Fruit fly (Drosophila melanogaster): Measurements from ENCODE around the gene alph.
A peak's percentile ranks its signal among the peaks of the same experiment; 100 is the strongest.

Gene alph

dm6 chr3R:29591481-29592138 lies at the start of gene alph:
alph (plus strand) TSS chr3R:29591831.
- TF ChIP-seq bowl (GFP tag; IDR thresholded peaks at IDR 0.05) = no peak
- TF ChIP-seq CG32767 (GFP tag; IDR thresholded peaks at IDR 0.05) = no peak; the same call in 1 of the 2 replicates
- peak; percentile 33 for TF ChIP-seq CG2678 (tag; optimal IDR thresholded peaks at IDR 0.05)
- no peak for TF ChIP-seq CG7271 (tag; optimal IDR thresholded peaks at IDR 0.05)
- no peak for TF ChIP-seq D19B (GFP tag; optimal IDR thresholded peaks at IDR 0.05)
- peak; percentile 11 for TF ChIP-seq scrt (GFP tag; optimal IDR thresholded peaks at IDR 0.05)
- TF ChIP-seq Scr (GFP tag; IDR thresholded peaks at IDR 0.05; ENCODE audit: partially characterized antibody) = peak; percentile 96
- peak; percentile 18 for TF ChIP-seq CG12942 (GFP tag; optimal IDR thresholded peaks at IDR 0.05)
- no peak for TF ChIP-seq trh (GFP tag; optimal IDR thresholded peaks at IDR 0.05)
- peak; percentile 50 for TF ChIP-seq Abd-B (GFP tag; optimal IDR thresholded peaks at IDR 0.05)
- no peak; the same call in 1 of the 3 replicates for TF ChIP-seq ci (GFP tag; IDR thresholded peaks at IDR 0.05)
- TF ChIP-seq usp (GFP tag; optimal IDR thresholded peaks at IDR 0.05) = no peak
- TF ChIP-seq dati (GFP tag; IDR thresholded peaks at IDR 0.05) = no peak
- TF ChIP-seq CG16779 (GFP tag; IDR thresholded peaks at IDR 0.05) = no peak
- TF ChIP-seq dmrt11E (tag; optimal IDR thresholded peaks at IDR 0.05) = peak; percentile 54
- TF ChIP-seq dm (GFP tag; optimal IDR thresholded peaks at IDR 0.05) = peak; percentile 64
- TF ChIP-seq ara (GFP tag; IDR thresholded peaks at IDR 0.05) = 0 out of 2 replicates have a peak, but pooled peaks have one; percentile 15
- peak; percentile 82 for TF ChIP-seq CG9932 (GFP tag; IDR thresholded peaks at IDR 0.05)
- TF ChIP-seq unc-4 (GFP tag; IDR thresholded peaks at IDR 0.05; ENCODE audit: partially characterized antibody) = peak; percentile 96
- TF ChIP-seq Sry-δ (GFP tag; optimal IDR thresholded peaks at IDR 0.05) = peak; percentile 98
- no peak for TF ChIP-seq gt (GFP tag; IDR thresholded peaks at IDR 0.05)
- TF ChIP-seq lov (optimal IDR thresholded peaks at IDR 0.05) = no peak
- no peak for TF ChIP-seq lov (GFP tag; IDR thresholded peaks at IDR 0.05)
- peak; percentile 15 for TF ChIP-seq CG9727 (GFP tag; optimal IDR thresholded peaks at IDR 0.05)
- peak; percentile 18 for TF ChIP-seq bigmax (GFP tag; optimal IDR thresholded peaks at IDR 0.05)
- TF ChIP-seq tup (GFP tag; optimal IDR thresholded peaks at IDR 0.05) = peak; percentile 0
- TF ChIP-seq CG18599 (GFP tag; optimal IDR thresholded peaks at IDR 0.05) = peak; percentile 57
- TF ChIP-seq CG7839 (tag; optimal IDR thresholded peaks at IDR 0.05) = peak; percentile 27
- peak; percentile 69 for TF ChIP-seq Rfx (GFP tag; IDR thresholded peaks at IDR 0.05)
- no peak for TF ChIP-seq prd (optimal IDR thresholded peaks at IDR 0.05)
- TF ChIP-seq prd (GFP tag; IDR thresholded peaks at IDR 0.05) = no peak
- peak; percentile 27 for TF ChIP-seq CG6854 (GFP tag; optimal IDR thresholded peaks at IDR 0.05)
- TF ChIP-seq cad (GFP tag; optimal IDR thresholded peaks at IDR 0.05) = no peak
- TF ChIP-seq zen2 (GFP tag; IDR thresholded peaks at IDR 0.05; ENCODE audit: partially characterized antibody) = peak; percentile 93
- TF ChIP-seq pfk (GFP tag; optimal IDR thresholded peaks at IDR 0.05) = no peak
- no peak for TF ChIP-seq br (optimal IDR thresholded peaks at IDR 0.05)
- peak; percentile 65; the same call in 1 of the 2 replicates for TF ChIP-seq Xrp1 (GFP tag; IDR thresholded peaks at IDR 0.05)
- peak; percentile 55 for TF ChIP-seq onecut (GFP tag; IDR thresholded peaks at IDR 0.05)
- no peak for TF ChIP-seq CG32772 (GFP tag; IDR thresholded peaks at IDR 0.05)
- TF ChIP-seq CG7928 (GFP tag; optimal IDR thresholded peaks at IDR 0.05) = no peak
- TF ChIP-seq CG6791 (GFP tag; IDR thresholded peaks at IDR 0.05; ENCODE audit: partially characterized antibody) = peak; percentile 99
- TF ChIP-seq CG10209 (GFP tag; optimal IDR thresholded peaks at IDR 0.05) = no peak
- peak; percentile 9 for TF ChIP-seq grn (GFP tag; optimal IDR thresholded peaks at IDR 0.05)
- no peak for TF ChIP-seq CG2889 (GFP tag; IDR thresholded peaks at IDR 0.05)
- no peak for TF ChIP-seq luna (GFP tag; optimal IDR thresholded peaks at IDR 0.05)
- TF ChIP-seq CG13775 (GFP tag; optimal IDR thresholded peaks at IDR 0.05) = peak; percentile 17
- no peak for TF ChIP-seq CG8281 (tag; optimal IDR thresholded peaks at IDR 0.05)
- no peak for TF ChIP-seq CG1233 (GFP tag; optimal IDR thresholded peaks at IDR 0.05)
- TF ChIP-seq sr (GFP tag; IDR thresholded peaks at IDR 0.05) = no peak
- TF ChIP-seq CG17568 (GFP tag; optimal IDR thresholded peaks at IDR 0.05) = no peak
- no peak for TF ChIP-seq Doc2 (GFP tag; IDR thresholded peaks at IDR 0.05)

Measured in whole organism, embryonic.